Fruit fly (Drosophila melanogaster) whole organism, embryonic: Measurements from ENCODE around the gene Ret.

Experiments
- BEAF-32 ChIP-seq: fragments of 200-800 bp; sonication (Bioruptor generic); optimal IDR thresholded peaks from 3 replicates; lab custom pipeline; 2017; ENCODE audit warnings: missing biosample characterization, missing genetic modification characterization, mild to moderate bottlenecking, moderate library complexity, missing genetic modification reagents
- Bgb ChIP-seq: fragments of 200-800 bp; sonication (Bioruptor generic); IDR thresholded peaks from 2 replicates; pipeline ENCODE4 v1.3.6; 2022; ENCODE audit warnings: missing biosample characterization, missing genetic modification characterization; ENCODE audit not compliant: partially characterized antibody
- CG11696 ChIP-seq: fragments of 200-800 bp; sonication (Bioruptor generic); IDR thresholded peaks from 2 replicates; pipeline ENCODE4 v1.3.6; 2022; ENCODE audit warnings: missing biosample characterization, missing genetic modification characterization
- CG12299 ChIP-seq: fragments of 200-800 bp; sonication (Bioruptor generic); optimal IDR thresholded peaks from 2 replicates; lab custom pipeline; 2018; ENCODE audit warnings: missing biosample characterization, mild to moderate bottlenecking, missing genetic modification characterization
- CG12659 ChIP-seq: fragments of 200-800 bp; sonication (Bioruptor generic); optimal IDR thresholded peaks from 3 replicates; lab custom pipeline; 2017; ENCODE audit warnings: mild to moderate bottlenecking, missing biosample characterization, missing genetic modification reagents, missing genetic modification characterization
- CG14965 ChIP-seq: fragments of 200-800 bp; sonication (Bioruptor generic); optimal IDR thresholded peaks from 2 replicates; lab custom pipeline; 2016; ENCODE audit warnings: missing biosample characterization, missing genetic modification characterization, borderline replicate concordance
- CG15269 ChIP-seq: fragments of 200-800 bp; sonication (Bioruptor generic); optimal IDR thresholded peaks from 2 replicates; lab custom pipeline; 2018; ENCODE audit warnings: missing biosample characterization, mild to moderate bottlenecking, missing genetic modification characterization, moderate library complexity
- CG18599 ChIP-seq: fragments of 200-800 bp; sonication (Bioruptor generic); optimal IDR thresholded peaks from 3 replicates; lab custom pipeline; 2017; ENCODE audit warnings: missing biosample characterization, missing genetic modification characterization, mild to moderate bottlenecking, moderate library complexity, missing genetic modification reagents
- CG2116 ChIP-seq: fragments of 200-800 bp; sonication (Bioruptor generic); optimal IDR thresholded peaks from 3 replicates; lab custom pipeline; 2018; ENCODE audit warnings: missing biosample characterization, mild to moderate bottlenecking, missing genetic modification characterization
- CG2129 ChIP-seq: fragments of 200-800 bp; sonication (Bioruptor generic); IDR thresholded peaks from 2 replicates; pipeline ENCODE4 v1.3.6; 2022; ENCODE audit warnings: missing biosample characterization, missing genetic modification characterization; ENCODE audit not compliant: partially characterized antibody
- CG3163 ChIP-seq: fragments of 200-800 bp; sonication (Bioruptor generic); optimal IDR thresholded peaks from 3 replicates; lab custom pipeline; 2016; ENCODE audit warnings: missing biosample characterization, missing genetic modification characterization
- CG3281 ChIP-seq: fragments of 200-800 bp; sonication (Bioruptor generic); optimal IDR thresholded peaks from 3 replicates; lab custom pipeline; 2017; ENCODE audit warnings: missing biosample characterization, mild to moderate bottlenecking, missing genetic modification characterization
- CG34224 ChIP-seq: fragments of 200-800 bp; sonication (Bioruptor generic); IDR thresholded peaks from 3 replicates; pipeline ENCODE4 v1.3.6; 2022; ENCODE audit warnings: missing biosample characterization, missing genetic modification characterization; ENCODE audit not compliant: partially characterized antibody
- CG4617 ChIP-seq: fragments of 200-800 bp; sonication (Bioruptor generic); optimal IDR thresholded peaks from 3 replicates; lab custom pipeline; 2016; ENCODE audit warnings: missing biosample characterization, missing genetic modification characterization, borderline replicate concordance
- CG7357 ChIP-seq: fragments of 200-800 bp; sonication (Bioruptor generic); IDR thresholded peaks from 3 replicates; pipeline ENCODE4 v1.3.6; 2022; ENCODE audit warnings: missing biosample characterization, missing genetic modification characterization
- CG7963 ChIP-seq: fragments of 200-800 bp; sonication (Bioruptor generic); IDR thresholded peaks from 3 replicates; pipeline ENCODE4 v1.3.6; 2022; ENCODE audit warnings: missing biosample characterization, missing genetic modification characterization; ENCODE audit not compliant: partially characterized antibody
- CG8281 ChIP-seq: fragments of 200-800 bp; sonication (Bioruptor generic); optimal IDR thresholded peaks from 2 replicates; lab custom pipeline; 2018; ENCODE audit warnings: missing biosample characterization, mild to moderate bottlenecking, missing genetic modification characterization, moderate library complexity
- CG9876 ChIP-seq: fragments of 200-800 bp; sonication (Bioruptor generic); optimal IDR thresholded peaks from 2 replicates; lab custom pipeline; 2016; ENCODE audit warnings: missing biosample characterization, missing genetic modification characterization
- Dbx ChIP-seq: fragments of 200-800 bp; sonication (Bioruptor generic); IDR thresholded peaks from 3 replicates; pipeline ENCODE4 v1.3.6; 2022; ENCODE audit warnings: missing biosample characterization, missing genetic modification characterization
- Dll ChIP-seq: fragments of 200-800 bp; sonication (Bioruptor generic); IDR thresholded peaks from 4 replicates; pipeline ENCODE4 v1.3.6; 2022; ENCODE audit warnings: missing biosample characterization, missing genetic modification characterization; ENCODE audit not compliant: partially characterized antibody
- Doc3 ChIP-seq: fragments of 200-800 bp; sonication (Bioruptor generic); IDR thresholded peaks from 3 replicates; pipeline ENCODE4 v1.3.6; 2022; ENCODE audit warnings: missing biosample characterization, missing genetic modification characterization; ENCODE audit not compliant: partially characterized antibody
- E2f2 ChIP-seq: fragments of 200-800 bp; sonication (Bioruptor generic); IDR thresholded peaks from 2 replicates; pipeline ENCODE4 v1.3.6; 2022; ENCODE audit warnings: missing biosample characterization, missing genetic modification characterization
- Fer3 ChIP-seq: fragments of 200-800 bp; sonication (Bioruptor generic); optimal IDR thresholded peaks from 2 replicates; lab custom pipeline; 2018; ENCODE audit warnings: missing biosample characterization, mild to moderate bottlenecking, missing genetic modification characterization, moderate library complexity
- Gug ChIP-seq: fragments of 200-800 bp; sonication (Bioruptor generic); IDR thresholded peaks from 4 replicates; pipeline ENCODE4 v1.3.6; 2022; ENCODE audit warnings: missing biosample characterization, missing genetic modification characterization
- Hsf ChIP-seq: fragments of 200-800 bp; sonication (Bioruptor generic); optimal IDR thresholded peaks from 3 replicates; lab custom pipeline; 2016; ENCODE audit warnings: missing biosample characterization, missing genetic modification characterization
- MESR4 ChIP-seq: fragments of 200-800 bp; sonication (Bioruptor generic); optimal IDR thresholded peaks from 2 replicates; lab custom pipeline; 2018; ENCODE audit warnings: missing biosample characterization, mild to moderate bottlenecking, missing genetic modification characterization, moderate library complexity
- Nf-YC ChIP-seq: fragments of 200-800 bp; optimal IDR thresholded peaks from 3 replicates; lab custom pipeline; 2019; ENCODE audit warnings: missing biosample characterization, mild to moderate bottlenecking, missing genetic modification characterization, moderate library complexity
- PHDP ChIP-seq: fragments of 200-800 bp; sonication (Bioruptor generic); optimal IDR thresholded peaks from 3 replicates; lab custom pipeline; 2018; ENCODE audit warnings: missing biosample characterization, mild to moderate bottlenecking, missing genetic modification characterization, moderate library complexity
- Sry-δ ChIP-seq: fragments of 200-800 bp; sonication (Bioruptor generic); optimal IDR thresholded peaks from 2 replicates; lab custom pipeline; 2016; ENCODE audit warnings: missing biosample characterization, missing genetic modification characterization
- Xbp1 ChIP-seq: fragments of 200-800 bp; sonication (Bioruptor generic); optimal IDR thresholded peaks from 3 replicates; lab custom pipeline; 2016; ENCODE audit warnings: missing biosample characterization, mild to moderate bottlenecking, missing genetic modification characterization
- bbx ChIP-seq: fragments of 200-800 bp; sonication (Bioruptor generic); IDR thresholded peaks from 2 replicates; pipeline ENCODE4 v1.3.6; 2022; ENCODE audit warnings: missing biosample characterization, missing genetic modification characterization; ENCODE audit not compliant: partially characterized antibody
- esg ChIP-seq: fragments of 200-800 bp; sonication (Bioruptor generic); conservative IDR thresholded peaks from 2 replicates; pipeline ENCODE4 v1.3.6; 2022; ENCODE audit warnings: missing biosample characterization, missing genetic modification characterization
- exex ChIP-seq: fragments of 200-800 bp; sonication (Bioruptor generic); optimal IDR thresholded peaks from 4 replicates; lab custom pipeline; 2018; ENCODE audit warnings: missing biosample characterization, mild to moderate bottlenecking, missing genetic modification characterization, moderate library complexity
- lbe ChIP-seq: fragments of 200-800 bp; sonication (Bioruptor generic); optimal IDR thresholded peaks from 2 replicates; lab custom pipeline; 2016; ENCODE audit warnings: missing biosample characterization, mild to moderate bottlenecking, missing genetic modification characterization
- lola ChIP-seq, 3 experiments: fragments of >200 bp in 2 of 3; fragments of 200-800 bp in 1 of 3; sonication (Bioruptor generic) in 1 of 3; optimal IDR thresholded peaks; 2 replicates each; lab custom pipeline; 2017 to 2019; ENCODE audit warnings: missing biosample characterization in 3 of 3, missing genetic modification characterization in 3 of 3, mild to moderate bottlenecking in 1 of 3, moderate library complexity in 1 of 3
- mam ChIP-seq: fragments of 200-800 bp; sonication (Bioruptor generic); optimal IDR thresholded peaks from 3 replicates; lab custom pipeline; 2016; ENCODE audit warnings: missing biosample characterization, missing genetic modification characterization
- ranshi ChIP-seq: fragments of 200-800 bp; sonication (Bioruptor generic); IDR thresholded peaks from 2 replicates; pipeline ENCODE4 v1.3.6; 2022; ENCODE audit warnings: missing biosample characterization, missing genetic modification characterization
- row ChIP-seq: fragments of 200-800 bp; sonication (Bioruptor generic); IDR thresholded peaks from 3 replicates; pipeline ENCODE4 v1.3.6; 2022; ENCODE audit warnings: missing biosample characterization, missing genetic modification characterization
- seq ChIP-seq: fragments of 200-800 bp; sonication (Bioruptor generic); IDR thresholded peaks from 2 replicates; pipeline ENCODE4 v1.3.6; 2022; ENCODE audit warnings: missing biosample characterization, missing genetic modification characterization
- sob ChIP-seq: fragments of 200-800 bp; sonication (Bioruptor generic); IDR thresholded peaks from 2 replicates; pipeline ENCODE4 v1.3.6; 2022; ENCODE audit warnings: missing biosample characterization, missing genetic modification characterization

Gene Ret

DNA sequence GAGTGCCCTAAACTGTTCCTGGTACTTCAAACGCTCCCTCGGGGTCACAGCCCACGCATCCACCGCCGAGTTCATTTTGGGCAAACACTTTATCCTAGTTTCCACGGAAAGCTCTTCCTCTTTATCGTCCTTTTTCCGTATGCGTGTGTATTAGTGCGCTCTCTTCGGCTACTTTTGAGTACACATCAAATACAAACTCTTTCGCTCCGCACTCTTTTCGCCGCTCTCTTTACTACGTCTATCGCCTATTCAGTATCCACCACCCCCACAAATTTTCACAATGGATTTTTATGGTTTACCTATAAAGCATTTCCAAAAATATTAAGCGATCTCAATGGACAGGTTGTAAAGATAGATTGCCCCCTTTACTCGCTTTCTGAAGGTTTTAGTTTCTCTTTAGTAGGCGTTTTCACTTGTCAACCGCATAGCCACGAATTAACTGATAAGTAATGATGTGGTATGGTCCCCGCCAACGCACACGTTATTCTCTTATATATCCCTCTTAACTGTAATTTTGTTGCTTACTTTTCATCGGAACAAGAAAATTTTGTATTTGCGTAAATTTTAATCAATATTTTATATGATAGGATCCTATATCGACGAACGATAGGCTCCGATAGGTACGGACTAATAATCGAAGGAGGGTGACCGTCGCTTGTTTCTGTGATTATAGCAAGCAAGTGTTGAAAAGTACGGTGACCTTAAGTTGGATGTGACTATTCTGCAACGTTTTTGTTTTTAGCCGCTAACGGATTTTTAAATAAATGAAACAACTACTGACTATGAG lies 56.7 kb downstream of the Ret start, which contains the start of gene Dap160 (continued):
- peak; percentile 29; the same call in 1 of the 2 replicates for TF ChIP-seq seq (GFP tag; lab: Robert Waterston, UW)
- TF ChIP-seq Bgb: peak; percentile 78
- peak; percentile 16 for TF ChIP-seq mam
- TF ChIP-seq Dbx: peak; percentile 39; the same call in 1 of the 3 replicates
- peak; percentile 21 for TF ChIP-seq CG3281 (GFP tag; lab: Kevin White, UChicago)
- TF ChIP-seq CG9876: no peak
- TF ChIP-seq CG12659 (GFP tag; lab: Kevin White, UChicago): peak; percentile 66
- peak; percentile 39 for TF ChIP-seq exex
- peak; percentile 72 for TF ChIP-seq Dll (GFP tag; lab: Robert Waterston, UW)
- TF ChIP-seq Doc3 (GFP tag; lab: Robert Waterston, UW): peak; percentile 47; the same call in 1 of the 3 replicates
- TF ChIP-seq CG7963 (GFP tag; lab: Robert Waterston, UW): peak; percentile 81
- no peak for TF ChIP-seq Fer3 (tag; lab: Kevin White, UChicago)
- peak; percentile 67 for TF ChIP-seq row (GFP tag; lab: Robert Waterston, UW)
- TF ChIP-seq CG15269: no peak
- peak; percentile 28; the same call in 1 of the 2 replicates for TF ChIP-seq CG2129
- no peak for TF ChIP-seq CG8281 (tag; lab: Kevin White, UChicago)
- TF ChIP-seq CG4617 (GFP tag; lab: Kevin White, UChicago): peak; percentile 80
- TF ChIP-seq lola (GFP tag; optimal IDR thresholded peaks at IDR 0.05; lab: Kevin White, UChicago): no peak
- TF ChIP-seq CG3163: peak; percentile 96
- no peak for TF ChIP-seq CG11696 (GFP tag; lab: Robert Waterston, UW)
- no peak for TF ChIP-seq Nf-YC (tag; lab: Kevin White, UChicago)
- TF ChIP-seq Xbp1 (GFP tag; lab: Kevin White, UChicago): peak; percentile 17
- no peak for TF ChIP-seq ranshi (GFP tag; lab: Robert Waterston, UW)
- no peak for TF ChIP-seq esg (GFP tag; lab: Robert Waterston, UW)
- TF ChIP-seq Hsf (GFP tag; lab: Kevin White, UChicago): no peak
- TF ChIP-seq CG7357: peak; percentile 62
- peak; percentile 76 for TF ChIP-seq bbx (GFP tag; lab: Robert Waterston, UW)
- peak; percentile 59; the same call in 1 of the 2 replicates for TF ChIP-seq sob
- TF ChIP-seq lbe (GFP tag; lab: Kevin White, UChicago): peak; percentile 3
- peak; percentile 30 for TF ChIP-seq CG2116
- peak; percentile 60 for TF ChIP-seq E2f2 (GFP tag; lab: Robert Waterston, UW)
- no peak for TF ChIP-seq Gug (GFP tag; lab: Robert Waterston, UW)
- peak; percentile 79 for TF ChIP-seq CG34224 (GFP tag; lab: Robert Waterston, UW)
- TF ChIP-seq Sry-δ (GFP tag; lab: Kevin White, UChicago): peak; percentile 50
- no peak for TF ChIP-seq CG12299
- peak; percentile 91 for TF ChIP-seq MESR4 (GFP tag; lab: Kevin White, UChicago)

dm6 chr2L:21135764-21136163 lies 62.8 kb downstream of the Ret start:
- TF ChIP-seq CG14965 (GFP tag; lab: Kevin White, UChicago) (no peak), CG18599 (no peak), seq (GFP tag; lab: Robert Waterston, UW) (no peak), BEAF-32 (GFP tag; lab: Kevin White, UChicago) (no peak), sob (no peak), PHDP (tag; lab: Kevin White, UChicago) (no peak)
